Worm (Caenorhabditis elegans) whole organism, L1 larva: ENCODE measurements around the gene T04F8.2.
A peak's percentile ranks its signal among the peaks of the same experiment; 100 is the strongest.

ENCODE experiments used
- C16A3.4 ChIP-seq: fragments of 150-350 bp; optimal IDR thresholded peaks from 2 replicates; lab custom pipeline; 2014; ENCODE audit warnings: missing biosample characterization, missing genetic modification characterization
- C34B4.2 ChIP-seq: sonication (generic microtip); optimal IDR thresholded peaks from 2 replicates; lab custom pipeline; 2017; ENCODE audit warnings: mild to moderate bottlenecking, missing genetic modification characterization, missing compliant biosample characterization
- F16B12.6 ChIP-seq: fragments of 150-350 bp; optimal IDR thresholded peaks from 2 replicates; lab custom pipeline; 2014; ENCODE audit warnings: missing biosample characterization, missing genetic modification characterization
- Y116A8C.19 ChIP-seq: sonication (generic microtip); optimal IDR thresholded peaks from 2 replicates; lab custom pipeline; 2016; ENCODE audit warnings: missing compliant biosample characterization, missing genetic modification characterization, borderline replicate concordance
- ama-1 ChIP-seq: fragments of 150-350 bp; optimal IDR thresholded peaks from 2 replicates; lab custom pipeline; 2014
- blmp-1 ChIP-seq: fragments of 150-350 bp; optimal IDR thresholded peaks from 2 replicates; lab custom pipeline; 2014; ENCODE audit warnings: missing biosample characterization, missing genetic modification characterization
- ceh-63 ChIP-seq: fragments of 200-800 bp; sonication (Bioruptor generic); optimal IDR thresholded peaks from 2 replicates; lab custom pipeline; 2018; ENCODE audit warnings: mild to moderate bottlenecking, missing genetic modification characterization, missing compliant biosample characterization
- ceh-82 ChIP-seq, 3 experiments: fragments of 150-350 bp in 1 of 3; sonication (generic microtip) in 2 of 3; optimal IDR thresholded peaks; 2 replicates each; lab custom pipeline; 2014 to 2017; ENCODE audit warnings: missing biosample characterization in 3 of 3, missing genetic modification characterization in 3 of 3
- ceh-88 ChIP-seq: fragments of 200-800 bp; sonication (Bioruptor generic); IDR thresholded peaks from 2 replicates; pipeline ENCODE4 v1.3.6; 2022; ENCODE audit warnings: missing genetic modification characterization, missing compliant biosample characterization
- ceh-90 ChIP-seq: sonication (generic microtip); optimal IDR thresholded peaks from 2 replicates; lab custom pipeline; 2016; ENCODE audit warnings: missing genetic modification characterization, missing compliant biosample characterization
- ces-1 ChIP-seq: fragments of 150-350 bp; optimal IDR thresholded peaks from 2 replicates; lab custom pipeline; 2014; ENCODE audit warnings: missing biosample characterization, missing genetic modification reagents, missing genetic modification characterization
- dsc-1 ChIP-seq: sonication (generic microtip); optimal IDR thresholded peaks from 2 replicates; lab custom pipeline; 2016; ENCODE audit warnings: mild to moderate bottlenecking, missing genetic modification characterization, missing compliant biosample characterization
- efl-1 ChIP-seq, 4 experiments: fragments of 150-350 bp; optimal IDR thresholded peaks in 3 of 4; peaks in 1 of 4; 1 replicate in 1 of 4; 2 replicates in 3 of 4; lab custom pipeline; 2014; ENCODE audit warnings: missing biosample characterization in 2 of 4, missing genetic modification characterization in 2 of 4, missing genetic modification reagents in 2 of 4
- egl-27 ChIP-seq, 2 experiments: fragments of 150-350 bp in 1 of 2; sonication (generic microtip); optimal IDR thresholded peaks; 3 replicates each; lab custom pipeline; 2017 to 2018; ENCODE audit warnings: missing biosample characterization in 2 of 2, missing genetic modification characterization in 2 of 2, missing genetic modification reagents in 2 of 2
- elt-2 ChIP-seq: sonication (generic microtip); optimal IDR thresholded peaks from 2 replicates; lab custom pipeline; 2016; ENCODE audit warnings: missing genetic modification characterization, mild to moderate bottlenecking, inconsistent platforms, missing compliant biosample characterization, missing genetic modification reagents
- elt-3 ChIP-seq, 6 experiments: fragments of 150-350 bp in 1 of 6; sonication (generic microtip); optimal IDR thresholded peaks; 2 replicates each; lab custom pipeline; 2017 to 2018; ENCODE audit warnings: missing biosample characterization in 6 of 6, missing genetic modification characterization in 6 of 6, inconsistent platforms in 1 of 6
- fkh-4 ChIP-seq: sonication (generic microtip); optimal IDR thresholded peaks from 2 replicates; lab custom pipeline; 2016; ENCODE audit warnings: missing compliant biosample characterization, missing genetic modification characterization, borderline replicate concordance
- fkh-8 ChIP-seq: sonication (generic microtip); optimal IDR thresholded peaks from 2 replicates; lab custom pipeline; 2016; ENCODE audit warnings: mild to moderate bottlenecking, missing genetic modification characterization, missing compliant biosample characterization
- fos-1 ChIP-seq: fragments of 150-350 bp; optimal IDR thresholded peaks from 2 replicates; lab custom pipeline; 2014; ENCODE audit warnings: missing biosample characterization, missing genetic modification characterization
- hlh-4 ChIP-seq: sonication (generic microtip); optimal IDR thresholded peaks from 2 replicates; lab custom pipeline; 2016; ENCODE audit warnings: mild to moderate bottlenecking, missing genetic modification characterization, missing compliant biosample characterization
- isw-1 ChIP-seq: fragments of 200-800 bp; sonication (Bioruptor generic); IDR thresholded peaks from 2 replicates; pipeline ENCODE4 v1.3.6; 2022; ENCODE audit warnings: missing genetic modification characterization, missing compliant biosample characterization
- jun-1 ChIP-seq: fragments of 150-350 bp; optimal IDR thresholded peaks from 2 replicates; lab custom pipeline; 2014; ENCODE audit warnings: missing biosample characterization, missing genetic modification reagents, missing genetic modification characterization
- lin-13 ChIP-seq: fragments of 150-350 bp; optimal IDR thresholded peaks from 2 replicates; lab custom pipeline; 2014; ENCODE audit warnings: missing biosample characterization, missing genetic modification reagents, missing genetic modification characterization
- lin-14 ChIP-seq: fragments of 200-800 bp; sonication (Bioruptor generic); optimal IDR thresholded peaks from 2 replicates; lab custom pipeline; 2018; ENCODE audit warnings: mild to moderate bottlenecking, missing genetic modification characterization, moderate library complexity, missing compliant biosample characterization
- lin-15B ChIP-seq: fragments of 150-350 bp; sonication (generic microtip); optimal IDR thresholded peaks from 3 replicates; lab custom pipeline; 2014; ENCODE audit warnings: missing biosample characterization, missing genetic modification characterization
- lin-35 ChIP-seq, 2 experiments: fragments of 150-350 bp; optimal IDR thresholded peaks; 2 replicates each; lab custom pipeline; 2014; ENCODE audit warnings: missing biosample characterization in 2 of 2, missing genetic modification characterization in 2 of 2, missing genetic modification reagents in 2 of 2
- lir-3 ChIP-seq: sonication (generic microtip); optimal IDR thresholded peaks from 2 replicates; lab custom pipeline; 2016; ENCODE audit warnings: mild to moderate bottlenecking, missing genetic modification characterization, moderate library complexity, missing compliant biosample characterization; ENCODE audit not compliant: poor library complexity
- mdl-1 ChIP-seq, 2 experiments: fragments of 150-350 bp; optimal IDR thresholded peaks; 2 replicates each; lab custom pipeline; 2014 to 2017; ENCODE audit warnings: missing biosample characterization in 2 of 2, missing genetic modification characterization in 2 of 2, inconsistent platforms in 1 of 2
- mef-2 ChIP-seq: fragments of 150-350 bp; optimal IDR thresholded peaks from 2 replicates; lab custom pipeline; 2014; ENCODE audit warnings: missing biosample characterization, missing genetic modification characterization
- mep-1 ChIP-seq: fragments of 150-350 bp; optimal IDR thresholded peaks from 2 replicates; lab custom pipeline; 2014; ENCODE audit warnings: missing biosample characterization, missing genetic modification characterization
- nhr-12 ChIP-seq: sonication (generic microtip); optimal IDR thresholded peaks from 2 replicates; lab custom pipeline; 2017; ENCODE audit warnings: missing biosample characterization, missing genetic modification characterization
- nhr-19 ChIP-seq: fragments of 200-800 bp; sonication (Bioruptor generic); conservative IDR thresholded peaks from 2 replicates; pipeline ENCODE4 v1.3.6; 2022; ENCODE audit warnings: missing genetic modification characterization, missing compliant biosample characterization
- nhr-71 ChIP-seq: sonication (generic microtip); optimal IDR thresholded peaks from 2 replicates; lab custom pipeline; 2016; ENCODE audit warnings: mild to moderate bottlenecking, missing genetic modification characterization, moderate library complexity, missing compliant biosample characterization
- nhr-76 ChIP-seq: sonication (generic microtip); optimal IDR thresholded peaks from 2 replicates; lab custom pipeline; 2017; ENCODE audit warnings: missing biosample characterization, missing genetic modification characterization
- nhr-77 ChIP-seq: fragments of 150-350 bp; optimal IDR thresholded peaks from 2 replicates; lab custom pipeline; 2014; ENCODE audit warnings: missing biosample characterization, missing genetic modification characterization
- nhr-84 ChIP-seq: sonication (generic microtip); optimal IDR thresholded peaks from 2 replicates; lab custom pipeline; 2017; ENCODE audit warnings: missing biosample characterization, missing genetic modification characterization
- nhr-85 ChIP-seq: sonication (generic microtip); peaks from one replicate; lab custom pipeline; 2016; ENCODE audit warnings: missing genetic modification characterization, inconsistent platforms, missing compliant biosample characterization
- nhr-90 ChIP-seq: sonication (generic microtip); optimal IDR thresholded peaks from 2 replicates; lab custom pipeline; 2016; ENCODE audit warnings: mild to moderate bottlenecking, missing genetic modification characterization, missing compliant biosample characterization; ENCODE audit not compliant: poor library complexity
- pag-3 ChIP-seq: sonication (generic microtip); optimal IDR thresholded peaks from 2 replicates; lab custom pipeline; 2017; ENCODE audit warnings: missing genetic modification characterization, mild to moderate bottlenecking, missing compliant biosample characterization, antibody characterized with exemption, borderline replicate concordance; ENCODE audit not compliant: insufficient read depth
- pax-3 ChIP-seq: fragments of 200-800 bp; sonication (Bioruptor generic); optimal IDR thresholded peaks from 2 replicates; lab custom pipeline; 2018; ENCODE audit warnings: mild to moderate bottlenecking, missing genetic modification characterization, moderate library complexity, missing compliant biosample characterization
- rnt-1 ChIP-seq: sonication (generic microtip); optimal IDR thresholded peaks from 2 replicates; lab custom pipeline; 2016; ENCODE audit warnings: mild to moderate bottlenecking, missing genetic modification characterization, moderate library complexity, missing compliant biosample characterization
- skn-1 ChIP-seq: fragments of 150-350 bp; optimal IDR thresholded peaks from 2 replicates; lab custom pipeline; 2014; ENCODE audit warnings: missing biosample characterization, missing genetic modification characterization
- snpc-4 ChIP-seq: fragments of 150-350 bp; optimal IDR thresholded peaks from 2 replicates; lab custom pipeline; 2014; ENCODE audit warnings: missing biosample characterization, missing genetic modification characterization
- snu-23 ChIP-seq: sonication (generic microtip); optimal IDR thresholded peaks from 2 replicates; lab custom pipeline; 2016; ENCODE audit warnings: missing genetic modification characterization, missing compliant biosample characterization
- sox-4 ChIP-seq: sonication (generic microtip); optimal IDR thresholded peaks from 2 replicates; lab custom pipeline; 2016; ENCODE audit warnings: missing genetic modification characterization, missing compliant biosample characterization
- sptf-1 ChIP-seq: fragments of 150-350 bp; optimal IDR thresholded peaks from 2 replicates; lab custom pipeline; 2014; ENCODE audit warnings: missing biosample characterization, missing genetic modification characterization
- swsn-7 ChIP-seq: sonication (generic microtip); optimal IDR thresholded peaks from 2 replicates; lab custom pipeline; 2016; ENCODE audit warnings: missing genetic modification characterization, missing compliant biosample characterization
- tbx-2 ChIP-seq: sonication (generic microtip); optimal IDR thresholded peaks from 2 replicates; lab custom pipeline; 2016; ENCODE audit warnings: missing genetic modification characterization, missing compliant biosample characterization
- tlp-1 ChIP-seq: fragments of 150-350 bp; optimal IDR thresholded peaks from 2 replicates; lab custom pipeline; 2014; ENCODE audit warnings: missing biosample characterization, missing genetic modification characterization
- unc-130 ChIP-seq: fragments of 150-350 bp; optimal IDR thresholded peaks from 2 replicates; lab custom pipeline; 2017; ENCODE audit warnings: missing biosample characterization, missing genetic modification characterization, inconsistent platforms
- vab-15 ChIP-seq: sonication (generic microtip); optimal IDR thresholded peaks from 2 replicates; lab custom pipeline; 2017; ENCODE audit warnings: missing genotype, mild to moderate bottlenecking, missing genetic modification characterization, missing compliant biosample characterization
- xbp-1 ChIP-seq: sonication (generic microtip); optimal IDR thresholded peaks from 2 replicates; lab custom pipeline; 2016; ENCODE audit warnings: missing genetic modification characterization, missing compliant biosample characterization

T04F8.2 gene

ce11 chrX:11656519-11657006 is at the start of gene T04F8.2:
Gene T04F8.2 (minus strand): TSS chrX:11656569.
- TF ChIP-seq snpc-4 (no peak), nhr-85 (tag; lab: Kevin White, UChicago) (peak; percentile 79), sox-4 (no peak), pag-3 (tag; lab: Kevin White, UChicago) (no peak), jun-1 (tag; lab: Kevin White, UChicago) (peak; percentile 51), nhr-71 (tag; lab: Kevin White, UChicago) (peak; percentile 72), ces-1 (GFP tag; lab: Kevin White, UChicago) (no peak), nhr-77 (tag; lab: Kevin White, UChicago) (peak; percentile 32), F16B12.6 (tag; lab: Kevin White, UChicago) (peak; percentile 26), ama-1 (lab: Kevin White, UChicago) (no peak), vab-15 (tag; lab: Kevin White, UChicago) (peak; percentile 94), nhr-12 (tag; lab: Kevin White, UChicago) (no peak), pax-3 (no peak), blmp-1 (tag; lab: Kevin White, UChicago) (peak; percentile 64), elt-2 (peak; percentile 28), C16A3.4 (tag; lab: Kevin White, UChicago) (peak; percentile 88), tbx-2 (tag; lab: Kevin White, UChicago) (peak; percentile 65), mef-2 (no peak), ceh-82 (tag; optimal IDR thresholded peaks at IDR 0.05; lab: Kevin White, UChicago) (peak in 1 of 3 experiments; percentile 40), ceh-90 (tag; lab: Kevin White, UChicago) (no peak), swsn-7 (tag; lab: Kevin White, UChicago) (peak; percentile 65), lin-14 (GFP tag; lab: Kevin White, UChicago) (peak; percentile 80), ceh-88 (GFP tag; lab: Robert Waterston, UW) (no peak), tlp-1 (tag; lab: Kevin White, UChicago) (no peak), hlh-4 (tag; lab: Kevin White, UChicago) (no peak), lin-13 (GFP tag; lab: Kevin White, UChicago) (no peak), unc-130 (tag; lab: Kevin White, UChicago) (peak; percentile 62), lin-15B (peak; percentile 32), dsc-1 (tag; lab: Kevin White, UChicago) (peak; percentile 57), lin-35 (GFP tag; optimal IDR thresholded peaks at IDR 0.05; lab: Kevin White, UChicago) (peak; percentile 54 to 59), sptf-1 (tag; lab: Kevin White, UChicago) (no peak), nhr-76 (tag; lab: Kevin White, UChicago) (no peak), skn-1 (tag; lab: Kevin White, UChicago) (peak; percentile 50), elt-3 (tag; optimal IDR thresholded peaks at IDR 0.05; lab: Kevin White, UChicago) (peak in 1 of 6 experiments; percentile 8), nhr-84 (no peak), nhr-19 (peak; percentile 29), egl-27 (tag; optimal IDR thresholded peaks at IDR 0.05; lab: Kevin White, UChicago) (no peak), rnt-1 (tag; lab: Kevin White, UChicago) (peak; percentile 52), fkh-4 (tag; lab: Kevin White, UChicago) (no peak), ceh-63 (GFP tag; lab: Kevin White, UChicago) (no peak), lir-3 (no peak), mdl-1 (tag; optimal IDR thresholded peaks at IDR 0.05; lab: Kevin White, UChicago) (peak in 1 of 2 experiments; percentile 58), xbp-1 (tag; lab: Kevin White, UChicago) (peak; percentile 55), Y116A8C.19 (no peak), mep-1 (peak; percentile 85), isw-1 (GFP tag; lab: Robert Waterston, UW) (peak; percentile 17; the same call in 1 of the 2 replicates), fkh-8 (peak; percentile 34), C34B4.2 (no peak), fos-1 (peak; percentile 30), snu-23 (GFP tag; lab: Kevin White, UChicago) (peak; percentile 76), efl-1 (optimal IDR thresholded peaks at IDR 0.05; lab: Kevin White, UChicago) (peak; percentile 43 to 49), efl-1 (GFP tag; optimal IDR thresholded peaks at IDR 0.05 in 1 of 2; lab: Kevin White, UChicago) (peak in 1 of 2 experiments; percentile 35), nhr-90 (tag; lab: Kevin White, UChicago) (peak; percentile 24)
